Worm (Caenorhabditis elegans) whole organism, early embryonic: ENCODE measurements around the gene sup-36.

Experiments used
- B0310.2 ChIP-seq: sonication (generic microtip); optimal IDR thresholded peaks from 2 replicates; lab custom pipeline; 2016; ENCODE audit warnings: mild to moderate bottlenecking, missing genetic modification characterization, missing compliant biosample characterization
- F13C5.2 ChIP-seq: sonication (generic microtip); optimal IDR thresholded peaks from 2 replicates; lab custom pipeline; 2017; ENCODE audit warnings: mild to moderate bottlenecking, missing genetic modification characterization, inconsistent platforms, missing compliant biosample characterization
- aly-1 ChIP-seq: sonication (generic microtip); optimal IDR thresholded peaks from 2 replicates; lab custom pipeline; 2016; ENCODE audit warnings: missing genetic modification characterization, missing compliant biosample characterization
- ama-1 ChIP-seq: fragments of 150-350 bp; optimal IDR thresholded peaks from 2 replicates; lab custom pipeline; 2014
- ceh-13 ChIP-seq: fragments of 200-800 bp; sonication (Bioruptor generic); optimal IDR thresholded peaks from 2 replicates; lab custom pipeline; 2018; ENCODE audit warnings: mild to moderate bottlenecking, missing genetic modification characterization, missing compliant biosample characterization
- ceh-36 ChIP-seq: sonication (generic microtip); optimal IDR thresholded peaks from 2 replicates; lab custom pipeline; 2016; ENCODE audit warnings: missing genetic modification characterization, inconsistent platforms, missing compliant biosample characterization
- ets-7 ChIP-seq: sonication (generic microtip); optimal IDR thresholded peaks from 2 replicates; lab custom pipeline; 2016; ENCODE audit warnings: missing genotype, missing genetic modification characterization, missing compliant biosample characterization
- flt-1 ChIP-seq: fragments of 200-800 bp; sonication (Bioruptor generic); IDR thresholded peaks from 2 replicates; pipeline ENCODE4 v1.3.6; 2022; ENCODE audit warnings: missing genetic modification characterization, missing compliant biosample characterization
- hmbx-1 ChIP-seq: sonication (generic microtip); optimal IDR thresholded peaks from 2 replicates; lab custom pipeline; 2016; ENCODE audit warnings: mild to moderate bottlenecking, missing genetic modification characterization, missing compliant biosample characterization
- hmg-4 ChIP-seq: fragments of 200-800 bp; sonication (Bioruptor generic); optimal IDR thresholded peaks from 2 replicates; lab custom pipeline; 2018; ENCODE audit warnings: mild to moderate bottlenecking, missing genetic modification characterization, missing compliant biosample characterization
- hnd-1 ChIP-seq: sonication (generic microtip); optimal IDR thresholded peaks from 2 replicates; lab custom pipeline; 2016; ENCODE audit warnings: missing genetic modification characterization, missing compliant biosample characterization
- pes-1 ChIP-seq: fragments of 200-800 bp; sonication (Bioruptor generic); IDR thresholded peaks from 2 replicates; pipeline ENCODE4 v1.3.6; 2022; ENCODE audit warnings: missing genetic modification reagents, missing genetic modification characterization, missing compliant biosample characterization
- scrt-1 ChIP-seq: fragments of 200-800 bp; sonication (Bioruptor generic); IDR thresholded peaks from 2 replicates; pipeline ENCODE4 v1.3.6; 2022; ENCODE audit warnings: missing genetic modification characterization, missing compliant biosample characterization
- sea-1 ChIP-seq: fragments of 200-800 bp; sonication (Bioruptor generic); conservative IDR thresholded peaks from 2 replicates; pipeline ENCODE4 v1.3.6; 2022; ENCODE audit warnings: missing genetic modification characterization, missing compliant biosample characterization
- tbx-11 ChIP-seq: fragments of 200-800 bp; sonication (Bioruptor generic); IDR thresholded peaks from 2 replicates; pipeline ENCODE4 v1.3.6; 2022; ENCODE audit warnings: missing genetic modification characterization, missing compliant biosample characterization
- tbx-37 ChIP-seq: fragments of 200-800 bp; sonication (Bioruptor generic); conservative IDR thresholded peaks from 2 replicates; pipeline ENCODE4 v1.3.6; 2022; ENCODE audit warnings: missing genetic modification reagents, missing genetic modification characterization, missing compliant biosample characterization
- tra-4 ChIP-seq: sonication (generic microtip); optimal IDR thresholded peaks from 2 replicates; lab custom pipeline; 2017; ENCODE audit warnings: missing genetic modification characterization, missing compliant biosample characterization

The sup-36 gene

DNA sequence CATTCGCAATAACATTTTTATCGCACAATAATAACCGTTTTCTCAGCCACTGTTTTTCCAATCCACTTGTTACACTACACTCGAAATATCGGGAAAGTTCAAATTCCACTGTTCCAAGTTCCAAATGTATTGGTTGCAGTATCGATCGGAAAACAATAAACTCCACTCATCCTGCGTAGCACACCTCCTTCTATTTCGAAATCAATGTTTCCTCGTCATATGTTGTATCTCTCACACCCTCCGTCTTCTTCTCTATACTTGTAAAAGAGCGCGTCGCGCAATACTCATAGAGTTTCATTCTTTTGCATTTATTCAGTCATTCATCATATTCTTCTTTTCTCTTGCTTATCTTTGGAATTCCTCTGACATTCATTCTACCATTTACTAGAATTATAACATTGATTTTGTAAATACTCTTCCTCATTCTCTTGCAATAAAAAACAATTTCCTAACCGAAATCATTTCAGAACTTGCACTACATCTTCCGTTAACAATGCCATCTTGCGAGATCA is at the start of gene sup-36:
Gene sup-36 (plus strand): TSS at position 462 of the 512 bp plus-strand sequence.
- TF ChIP-seq hmbx-1 (tag; lab: Kevin White, UChicago) (no peak), ama-1 (lab: Kevin White, UChicago) (no peak), ets-7 (no peak)

DNA sequence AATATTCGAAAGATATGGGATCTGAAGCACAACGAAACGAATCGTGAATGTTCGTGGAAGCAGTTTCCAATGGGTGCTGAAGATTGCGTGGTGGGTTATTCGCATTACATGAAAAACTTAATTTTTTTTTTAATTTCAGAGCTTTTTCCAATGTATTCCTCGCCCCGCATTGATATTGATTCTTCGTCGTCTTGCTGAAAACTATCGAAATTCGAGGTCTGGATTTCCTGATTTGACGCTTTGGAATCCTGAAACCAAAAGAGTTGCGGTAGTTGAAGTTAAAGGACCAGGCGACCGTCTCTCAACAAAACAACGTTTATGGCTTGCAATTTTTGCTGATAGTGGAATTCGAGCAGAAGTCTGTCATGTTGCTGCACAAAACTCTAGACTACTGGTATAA is 49.4 kb upstream of the sup-36 start:
- no peak for TF ChIP-seq B0310.2
- no peak for TF ChIP-seq hnd-1 (tag; lab: Kevin White, UChicago)
- TF ChIP-seq hmg-4 (GFP tag; lab: Kevin White, UChicago) = no peak
- no peak for TF ChIP-seq sea-1 (GFP tag; lab: Robert Waterston, UW)
- TF ChIP-seq aly-1 (tag; lab: Kevin White, UChicago) = no peak
- no peak for TF ChIP-seq ets-7
- no peak for TF ChIP-seq tra-4 (tag; lab: Kevin White, UChicago)
- no peak for TF ChIP-seq tbx-11
- TF ChIP-seq hmbx-1 (tag; lab: Kevin White, UChicago) = no peak
- TF ChIP-seq tbx-37 (GFP tag; lab: Robert Waterston, UW) = no peak
- TF ChIP-seq ceh-13 (GFP tag; lab: Kevin White, UChicago) = no peak
- TF ChIP-seq ama-1 (lab: Kevin White, UChicago) = no peak
- TF ChIP-seq pes-1 = no peak
- no peak for TF ChIP-seq scrt-1 (GFP tag; lab: Robert Waterston, UW)
- no peak for TF ChIP-seq F13C5.2 (tag; lab: Kevin White, UChicago)
- TF ChIP-seq ceh-36 (tag; lab: Kevin White, UChicago) = no peak
- no peak for TF ChIP-seq flt-1 (GFP tag; lab: Robert Waterston, UW)

DNA sequence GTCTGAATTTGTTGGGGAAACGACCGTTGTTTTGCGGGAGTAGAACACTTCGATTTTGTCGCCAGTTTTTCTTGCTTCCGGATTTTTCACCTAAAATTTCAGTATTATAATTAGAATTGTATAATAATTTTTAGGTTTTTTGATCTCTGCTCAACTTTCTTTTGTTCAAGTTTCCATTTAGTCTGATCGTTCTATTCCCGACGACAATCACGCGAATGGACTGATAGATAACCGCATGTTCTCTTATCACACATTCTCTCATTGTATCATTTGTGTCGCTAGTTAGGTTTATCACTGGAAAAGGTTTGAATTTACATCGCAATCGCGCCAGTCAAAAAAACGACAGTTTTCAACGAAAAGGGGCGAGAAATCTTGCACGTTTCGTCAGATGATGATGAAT is 46.6 kb upstream of the sup-36 start:
- TF ChIP-seq flt-1 (GFP tag; lab: Robert Waterston, UW) (no peak), hmbx-1 (tag; lab: Kevin White, UChicago) (no peak), sea-1 (GFP tag; lab: Robert Waterston, UW) (no peak), tbx-11 (no peak), ceh-13 (GFP tag; lab: Kevin White, UChicago) (no peak), aly-1 (tag; lab: Kevin White, UChicago) (no peak), ceh-36 (tag; lab: Kevin White, UChicago) (no peak), ets-7 (no peak), B0310.2 (no peak), F13C5.2 (tag; lab: Kevin White, UChicago) (no peak), tbx-37 (GFP tag; lab: Robert Waterston, UW) (no peak), pes-1 (no peak), ama-1 (lab: Kevin White, UChicago) (no peak), scrt-1 (GFP tag; lab: Robert Waterston, UW) (no peak), hmg-4 (GFP tag; lab: Kevin White, UChicago) (no peak), hnd-1 (tag; lab: Kevin White, UChicago) (no peak), tra-4 (tag; lab: Kevin White, UChicago) (no peak)

DNA sequence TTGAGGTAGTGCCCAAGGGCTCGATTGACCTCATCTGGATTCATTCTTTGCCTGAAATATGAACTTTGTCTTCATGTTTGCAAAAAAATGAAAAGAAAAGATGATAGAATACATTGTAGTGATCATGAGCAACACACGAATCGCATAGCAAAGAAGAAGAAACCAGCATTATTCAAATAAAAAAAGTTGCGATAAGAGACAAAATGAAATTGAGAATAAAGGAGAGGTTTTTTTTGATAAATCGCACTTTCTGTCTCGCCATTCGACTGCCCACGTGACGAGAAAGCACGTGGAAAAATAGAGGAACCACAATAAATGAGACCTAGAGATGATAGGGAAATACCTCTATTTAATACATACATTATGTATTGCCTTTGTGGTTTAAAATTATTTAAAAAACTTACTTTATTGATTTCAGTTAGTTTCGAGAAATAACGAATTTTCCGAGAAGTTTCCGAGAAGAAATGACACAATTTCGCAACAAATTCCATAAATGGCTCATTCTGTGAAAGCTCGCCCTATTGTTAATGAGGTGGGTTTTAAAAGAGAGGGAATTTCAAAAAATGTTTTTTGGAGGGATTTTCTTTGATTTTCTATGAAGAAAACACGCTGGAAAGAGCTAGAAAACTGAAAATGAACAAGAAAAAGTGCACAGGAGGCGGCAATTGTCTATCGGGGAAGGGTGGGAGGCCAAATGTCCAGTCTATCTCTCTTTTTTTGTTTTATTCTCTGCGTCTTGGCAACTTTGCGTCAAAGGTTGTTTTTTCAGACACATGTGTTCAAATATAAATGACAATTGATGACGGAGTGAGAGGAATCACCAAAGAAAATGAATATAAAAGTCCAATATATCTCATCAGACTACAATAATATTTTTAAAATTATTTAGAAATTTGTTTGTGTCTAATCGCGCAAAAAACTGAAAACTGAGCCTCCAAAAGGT is 45.8 kb upstream of the sup-36 start, which contains the start of gene paqr-1:
Gene paqr-1 (minus strand): TSS at position 51 of the 943 bp plus-strand sequence.
- TF ChIP-seq scrt-1 (GFP tag; lab: Robert Waterston, UW) (no peak), tbx-37 (GFP tag; lab: Robert Waterston, UW) (no peak), sea-1 (GFP tag; lab: Robert Waterston, UW) (no peak)

DNA sequence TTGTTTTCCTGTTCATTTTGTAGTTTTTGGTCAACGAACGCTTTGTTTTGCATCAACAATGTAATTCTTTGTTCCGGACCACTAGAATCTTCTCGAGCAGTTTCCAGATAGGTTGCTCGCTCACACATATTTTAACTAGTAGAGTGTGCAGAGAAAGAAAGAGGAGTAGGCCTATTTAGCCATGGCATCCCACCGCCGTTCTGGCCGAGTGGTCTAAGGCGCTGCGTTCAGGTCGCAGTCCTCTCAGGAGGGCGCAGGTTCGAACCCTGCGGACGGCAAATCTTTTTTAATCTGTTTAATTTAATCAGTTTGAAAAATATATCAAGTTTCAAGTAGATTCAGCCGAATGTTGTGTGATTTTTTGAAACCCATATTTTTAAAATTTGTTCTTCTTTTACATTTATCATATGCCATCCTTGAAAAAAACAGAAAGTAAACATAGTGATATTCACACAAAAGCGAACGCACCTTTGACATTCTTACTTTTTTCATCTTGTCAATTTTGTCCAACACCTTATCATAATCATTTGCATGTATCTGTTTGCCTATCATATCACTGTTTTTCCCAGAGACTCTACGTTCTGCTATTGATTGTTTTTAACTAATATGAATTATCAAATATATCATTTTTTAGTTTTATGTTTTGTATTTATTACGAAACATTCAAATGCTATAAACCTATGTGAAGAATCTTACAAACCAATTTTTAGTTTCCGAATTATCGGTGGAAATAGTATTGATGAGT is 44.7 kb upstream of the sup-36 start, which contains the start of gene try-3:
Gene try-3 (plus strand): TSS at position 532 of the 745 bp plus-strand sequence.
- peak; percentile 80 for TF ChIP-seq scrt-1 (GFP tag; lab: Robert Waterston, UW)
- peak; percentile 46 for TF ChIP-seq hnd-1 (tag; lab: Kevin White, UChicago)
- TF ChIP-seq ceh-13 (GFP tag; lab: Kevin White, UChicago) = peak; percentile 67
- no peak for TF ChIP-seq ama-1 (lab: Kevin White, UChicago)
- peak; percentile 81 for TF ChIP-seq tbx-11
- peak; percentile 57 for TF ChIP-seq F13C5.2 (tag; lab: Kevin White, UChicago)
- TF ChIP-seq flt-1 (GFP tag; lab: Robert Waterston, UW) = peak; percentile 86
- TF ChIP-seq hmg-4 (GFP tag; lab: Kevin White, UChicago) = no peak
- peak; percentile 49 for TF ChIP-seq tra-4 (tag; lab: Kevin White, UChicago)
- peak; percentile 75 for TF ChIP-seq tbx-37 (GFP tag; lab: Robert Waterston, UW)
- peak; percentile 71 for TF ChIP-seq aly-1 (tag; lab: Kevin White, UChicago)
- no peak for TF ChIP-seq hmbx-1 (tag; lab: Kevin White, UChicago)
- peak; percentile 88 for TF ChIP-seq pes-1
- peak; percentile 83 for TF ChIP-seq ceh-36 (tag; lab: Kevin White, UChicago)
- TF ChIP-seq sea-1 (GFP tag; lab: Robert Waterston, UW) = peak; percentile 87
- peak; percentile 34 for TF ChIP-seq B0310.2
- peak; percentile 66 for TF ChIP-seq ets-7

DNA sequence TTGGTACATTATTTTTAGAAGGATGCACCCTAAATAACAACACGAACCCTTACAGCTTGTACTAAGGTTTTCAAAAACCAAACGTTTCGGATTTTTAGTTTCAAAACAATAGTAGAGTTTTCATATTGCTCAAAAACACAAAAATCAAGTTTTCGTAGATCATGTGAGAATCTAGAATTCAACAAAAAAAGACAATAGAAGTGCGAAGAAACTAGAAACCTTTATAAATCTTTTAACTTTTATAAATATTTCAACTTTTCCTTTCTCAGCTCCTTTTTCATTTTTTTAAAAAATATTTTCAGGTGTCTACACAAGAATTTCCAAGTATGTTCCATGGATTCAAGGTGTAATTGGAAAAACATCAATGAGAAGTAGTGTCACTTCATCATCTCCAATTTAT is 41.0 kb upstream of the sup-36 start, which contains the start of gene best-9:
Gene best-9 (plus strand): TSS at position 301 of the 400 bp plus-strand sequence.
- TF ChIP-seq tbx-37 (GFP tag; lab: Robert Waterston, UW) (no peak), hmbx-1 (tag; lab: Kevin White, UChicago) (no peak), scrt-1 (GFP tag; lab: Robert Waterston, UW) (no peak), ceh-36 (tag; lab: Kevin White, UChicago) (no peak), ceh-13 (GFP tag; lab: Kevin White, UChicago) (no peak), hnd-1 (tag; lab: Kevin White, UChicago) (no peak), F13C5.2 (tag; lab: Kevin White, UChicago) (no peak), tbx-11 (no peak), aly-1 (tag; lab: Kevin White, UChicago) (no peak), sea-1 (GFP tag; lab: Robert Waterston, UW) (no peak), flt-1 (GFP tag; lab: Robert Waterston, UW) (no peak), pes-1 (no peak), tra-4 (tag; lab: Kevin White, UChicago) (no peak)
